Worm (Caenorhabditis elegans) whole organism, late embryonic: ENCODE data around the gene pix-1.

Experiments
- C38D4.7 ChIP-seq: fragments of 200-800 bp; sonication (Bioruptor generic); optimal IDR thresholded peaks from 2 replicates; lab custom pipeline; 2018; ENCODE audit warnings: mild to moderate bottlenecking, missing genetic modification characterization, moderate library complexity, missing compliant biosample characterization
- F13H6.1 ChIP-seq: sonication (generic microtip); optimal IDR thresholded peaks from 2 replicates; lab custom pipeline; 2016; ENCODE audit warnings: missing genetic modification characterization, missing compliant biosample characterization
- K02D7.2 ChIP-seq: sonication (generic microtip); optimal IDR thresholded peaks from 2 replicates; lab custom pipeline; 2017; ENCODE audit warnings: mild to moderate bottlenecking, missing genetic modification characterization, missing compliant biosample characterization
- K09A11.1 ChIP-seq: sonication (generic microtip); optimal IDR thresholded peaks from 2 replicates; lab custom pipeline; 2017; ENCODE audit warnings: antibody characterized with exemption, mild to moderate bottlenecking, missing genetic modification characterization, missing compliant biosample characterization; ENCODE audit not compliant: insufficient read depth
- T23F11.4 ChIP-seq: fragments of 200-800 bp; sonication (Bioruptor generic); optimal IDR thresholded peaks from 2 replicates; lab custom pipeline; 2018; ENCODE audit warnings: mild to moderate bottlenecking, missing genetic modification characterization, missing compliant biosample characterization
- Y22D7AL.16 ChIP-seq: sonication (generic microtip); optimal IDR thresholded peaks from 2 replicates; lab custom pipeline; 2016; ENCODE audit warnings: missing genetic modification characterization, missing compliant biosample characterization
- ahr-1 ChIP-seq: sonication (generic microtip); optimal IDR thresholded peaks from 2 replicates; lab custom pipeline; 2016; ENCODE audit warnings: missing genetic modification characterization, missing compliant biosample characterization
- ceh-14 ChIP-seq: sonication (generic microtip); optimal IDR thresholded peaks from 2 replicates; lab custom pipeline; 2016; ENCODE audit warnings: missing genotype, missing genetic modification characterization, missing compliant biosample characterization
- ceh-18 ChIP-seq: sonication (generic microtip); optimal IDR thresholded peaks from 2 replicates; lab custom pipeline; 2016; ENCODE audit warnings: missing genetic modification characterization, missing compliant biosample characterization
- ceh-19 ChIP-seq: fragments of 200-800 bp; sonication (Bioruptor generic); optimal IDR thresholded peaks from 2 replicates; lab custom pipeline; 2018; ENCODE audit warnings: mild to moderate bottlenecking, missing genetic modification characterization, missing compliant biosample characterization
- ceh-2 ChIP-seq: sonication (generic microtip); optimal IDR thresholded peaks from 2 replicates; lab custom pipeline; 2016; ENCODE audit warnings: missing genotype, missing genetic modification characterization, missing compliant biosample characterization
- ceh-22 ChIP-seq: sonication (generic microtip); optimal IDR thresholded peaks from 2 replicates; lab custom pipeline; 2017; ENCODE audit warnings: missing biosample characterization, missing genetic modification characterization
- ceh-30 ChIP-seq: fragments of 150-350 bp; optimal IDR thresholded peaks from 2 replicates; lab custom pipeline; 2014; ENCODE audit warnings: missing biosample characterization, missing genetic modification characterization
- ceh-45 ChIP-seq: fragments of 200-800 bp; sonication (Bioruptor generic); IDR thresholded peaks from 2 replicates; pipeline ENCODE4 v1.3.6; 2022; ENCODE audit warnings: missing genetic modification reagents, missing genetic modification characterization, missing compliant biosample characterization
- ceh-48 ChIP-seq: sonication (generic microtip); optimal IDR thresholded peaks from 2 replicates; lab custom pipeline; 2016; ENCODE audit warnings: missing genetic modification characterization, inconsistent platforms, missing compliant biosample characterization
- ceh-6 ChIP-seq: fragments of 200-800 bp; sonication (Bioruptor generic); optimal IDR thresholded peaks from 2 replicates; lab custom pipeline; 2018; ENCODE audit warnings: mild to moderate bottlenecking, missing genetic modification characterization, missing compliant biosample characterization
- che-1 ChIP-seq: sonication (generic microtip); optimal IDR thresholded peaks from 2 replicates; lab custom pipeline; 2016; ENCODE audit warnings: mild to moderate bottlenecking, missing genetic modification characterization, missing compliant biosample characterization
- dmd-4 ChIP-seq: sonication (generic microtip); optimal IDR thresholded peaks from 2 replicates; lab custom pipeline; 2016; ENCODE audit warnings: borderline replicate concordance, missing genetic modification characterization, missing compliant biosample characterization
- dve-1 ChIP-seq: sonication (generic microtip); optimal IDR thresholded peaks from 2 replicates; lab custom pipeline; 2017; ENCODE audit warnings: antibody characterized with exemption, mild to moderate bottlenecking, missing genetic modification characterization, missing compliant biosample characterization
- elt-2 ChIP-seq: sonication (generic microtip); optimal IDR thresholded peaks from 2 replicates; lab custom pipeline; 2016; ENCODE audit warnings: missing genetic modification reagents, missing genetic modification characterization, missing compliant biosample characterization
- eyg-1 ChIP-seq: sonication (generic microtip); optimal IDR thresholded peaks from 2 replicates; lab custom pipeline; 2016; ENCODE audit warnings: missing genotype, missing genetic modification characterization, missing compliant biosample characterization
- fax-1 ChIP-seq: sonication (generic microtip); optimal IDR thresholded peaks from 2 replicates; lab custom pipeline; 2016; ENCODE audit warnings: missing genotype, missing genetic modification characterization, missing compliant biosample characterization
- gmeb-2 ChIP-seq: sonication (generic microtip); optimal IDR thresholded peaks from 2 replicates; lab custom pipeline; 2016; ENCODE audit warnings: missing genetic modification characterization, inconsistent platforms, missing compliant biosample characterization
- hlh-6 ChIP-seq: sonication (generic microtip); optimal IDR thresholded peaks from 2 replicates; lab custom pipeline; 2016; ENCODE audit warnings: missing genotype, missing genetic modification characterization, missing compliant biosample characterization
- lim-6 ChIP-seq: sonication (generic microtip); optimal IDR thresholded peaks from 2 replicates; lab custom pipeline; 2016; ENCODE audit warnings: missing genetic modification characterization, missing compliant biosample characterization
- madf-2 ChIP-seq: sonication (generic microtip); optimal IDR thresholded peaks from 2 replicates; lab custom pipeline; 2017; ENCODE audit warnings: missing genetic modification characterization, missing compliant biosample characterization
- nhr-11 ChIP-seq: fragments of 150-350 bp; optimal IDR thresholded peaks from 2 replicates; lab custom pipeline; 2014; ENCODE audit warnings: missing biosample characterization, missing genetic modification characterization
- nhr-232 ChIP-seq: sonication (generic microtip); optimal IDR thresholded peaks from 2 replicates; lab custom pipeline; 2016; ENCODE audit warnings: missing genetic modification characterization, missing compliant biosample characterization
- npax-4 ChIP-seq: sonication (generic microtip); optimal IDR thresholded peaks from 2 replicates; lab custom pipeline; 2016; ENCODE audit warnings: missing genetic modification characterization, missing compliant biosample characterization
- odd-2 ChIP-seq: sonication (generic microtip); optimal IDR thresholded peaks from 2 replicates; lab custom pipeline; 2017; ENCODE audit warnings: antibody characterized with exemption, mild to moderate bottlenecking, missing genetic modification characterization, missing compliant biosample characterization
- pag-3 ChIP-seq: sonication (generic microtip); optimal IDR thresholded peaks from 2 replicates; lab custom pipeline; 2016; ENCODE audit warnings: missing compliant biosample characterization, missing genetic modification characterization, borderline replicate concordance
- pat-9 ChIP-seq: fragments of 200-800 bp; sonication (Bioruptor generic); optimal IDR thresholded peaks from 2 replicates; lab custom pipeline; 2018; ENCODE audit warnings: mild to moderate bottlenecking, missing genetic modification characterization, moderate library complexity, missing compliant biosample characterization
- pax-1 ChIP-seq: fragments of 150-350 bp; optimal IDR thresholded peaks from 2 replicates; lab custom pipeline; 2014; ENCODE audit warnings: missing biosample characterization, missing genetic modification characterization
- pros-1 ChIP-seq: fragments of 150-350 bp; optimal IDR thresholded peaks from 2 replicates; lab custom pipeline; 2014; ENCODE audit warnings: missing biosample characterization, missing genetic modification reagents, missing genetic modification characterization
- ref-2 ChIP-seq: sonication (generic microtip); optimal IDR thresholded peaks from 2 replicates; lab custom pipeline; 2016; ENCODE audit warnings: missing genetic modification characterization, missing compliant biosample characterization
- rnt-1 ChIP-seq: sonication (generic microtip); optimal IDR thresholded peaks from 2 replicates; lab custom pipeline; 2016; ENCODE audit warnings: missing genetic modification characterization, missing compliant biosample characterization
- sdc-2 ChIP-seq: sonication (generic microtip); optimal IDR thresholded peaks from 2 replicates; lab custom pipeline; 2016; ENCODE audit warnings: missing genotype, missing genetic modification characterization, missing compliant biosample characterization
- sox-4 ChIP-seq: sonication (generic microtip); optimal IDR thresholded peaks from 2 replicates; lab custom pipeline; 2017; ENCODE audit warnings: mild to moderate bottlenecking, missing genetic modification characterization, inconsistent platforms, missing compliant biosample characterization
- syd-9 ChIP-seq: sonication (generic microtip); optimal IDR thresholded peaks from 2 replicates; lab custom pipeline; 2016; ENCODE audit warnings: mild to moderate bottlenecking, missing genetic modification characterization, moderate library complexity, missing compliant biosample characterization
- tbx-2 ChIP-seq: sonication (generic microtip); optimal IDR thresholded peaks from 2 replicates; lab custom pipeline; 2016; ENCODE audit warnings: missing genetic modification characterization, missing compliant biosample characterization
- unc-42 ChIP-seq: sonication (generic microtip); optimal IDR thresholded peaks from 2 replicates; lab custom pipeline; 2016; ENCODE audit warnings: missing genotype, missing genetic modification characterization, missing compliant biosample characterization
- unc-55 ChIP-seq: sonication (generic microtip); optimal IDR thresholded peaks from 2 replicates; lab custom pipeline; 2017; ENCODE audit warnings: missing biosample characterization, missing genetic modification reagents, missing genetic modification characterization
- zip-5 ChIP-seq: sonication (generic microtip); optimal IDR thresholded peaks from 2 replicates; lab custom pipeline; 2016; ENCODE audit warnings: missing genetic modification characterization, missing compliant biosample characterization
- ztf-16 ChIP-seq: sonication (generic microtip); optimal IDR thresholded peaks from 2 replicates; lab custom pipeline; 2017; ENCODE audit warnings: missing genetic modification characterization, missing compliant biosample characterization

The pix-1 gene

ce11 chrX:13714710-13715109 is 12.4 kb upstream of the pix-1 start:
- TF ChIP-seq unc-55 (GFP tag; lab: Kevin White, UChicago), result no peak
- TF ChIP-seq ceh-45 (GFP tag; lab: Robert Waterston, UW), result no peak

ce11 chrX:13716313-13716712 is 10.8 kb upstream of the pix-1 start:
- no peak for TF ChIP-seq lim-6 (tag; lab: Kevin White, UChicago)
- peak; percentile 11 for TF ChIP-seq rnt-1 (tag; lab: Kevin White, UChicago)
- no peak for TF ChIP-seq dmd-4 (tag; lab: Kevin White, UChicago)
- TF ChIP-seq fax-1 (tag; lab: Kevin White, UChicago), result no peak
- peak; percentile 71 for TF ChIP-seq sdc-2
- TF ChIP-seq elt-2 (tag; lab: Kevin White, UChicago), result peak; percentile 41
- TF ChIP-seq ceh-22, result no peak
- TF ChIP-seq sox-4 (tag; lab: Kevin White, UChicago), result peak; percentile 26
- TF ChIP-seq ceh-19, result no peak
- TF ChIP-seq ceh-14, result no peak
- TF ChIP-seq dve-1 (tag; lab: Kevin White, UChicago), result peak; percentile 59
- TF ChIP-seq ceh-45 (GFP tag; lab: Robert Waterston, UW), result 0 out of 2 replicates have a peak, but pooled peaks have one; percentile 16

- no peak for TF ChIP-seq ceh-48 (tag; lab: Kevin White, UChicago)
- TF ChIP-seq, all 69 proteins: peak for 0
Measured at ce11 chrX:13717053-13717671, 9.9 kb upstream of the pix-1 start, which contains the start of gene shc-3. Gene shc-3 (plus strand): TSS chrX:13717536.

ce11 chrX:13722821-13723220 is 4.3 kb upstream of the pix-1 start, which contains the start of gene poml-1:
Gene poml-1 (minus strand): TSS chrX:13722921.
- no peak for TF ChIP-seq syd-9 (tag; lab: Kevin White, UChicago)
- no peak for TF ChIP-seq unc-42 (tag; lab: Kevin White, UChicago)
- TF ChIP-seq nhr-232 (tag; lab: Kevin White, UChicago), result no peak
- TF ChIP-seq npax-4 (tag; lab: Kevin White, UChicago), result no peak
- TF ChIP-seq ceh-6 (GFP tag; lab: Kevin White, UChicago), result no peak
- TF ChIP-seq ceh-2 (tag; lab: Kevin White, UChicago), result no peak
- no peak for TF ChIP-seq pros-1 (tag; lab: Kevin White, UChicago)
- no peak for TF ChIP-seq sox-4 (tag; lab: Kevin White, UChicago)
- no peak for TF ChIP-seq gmeb-2
- no peak for TF ChIP-seq pag-3
- TF ChIP-seq ref-2 (tag; lab: Kevin White, UChicago), result no peak
- no peak for TF ChIP-seq Y22D7AL.16 (tag; lab: Kevin White, UChicago)
- no peak for TF ChIP-seq F13H6.1 (tag; lab: Kevin White, UChicago)
- TF ChIP-seq K09A11.1, result no peak
- TF ChIP-seq pat-9 (tag; lab: Kevin White, UChicago), result no peak
- no peak for TF ChIP-seq C38D4.7 (GFP tag; lab: Kevin White, UChicago)
- no peak for TF ChIP-seq che-1 (tag; lab: Kevin White, UChicago)
- no peak for TF ChIP-seq ztf-16 (tag; lab: Kevin White, UChicago)
- TF ChIP-seq pax-1 (tag; lab: Kevin White, UChicago), result no peak
- no peak for TF ChIP-seq ceh-18 (tag; lab: Kevin White, UChicago)

- no peak for TF ChIP-seq zip-5 (tag; lab: Kevin White, UChicago)
- no peak for TF ChIP-seq dmd-4 (tag; lab: Kevin White, UChicago)
- no peak for TF ChIP-seq nhr-11 (tag; lab: Kevin White, UChicago)
- TF ChIP-seq T23F11.4 (GFP tag; lab: Kevin White, UChicago), result no peak
- TF ChIP-seq hlh-6 (tag; lab: Kevin White, UChicago), result no peak
- no peak for TF ChIP-seq odd-2
- TF ChIP-seq madf-2 (tag; lab: Kevin White, UChicago), result no peak
- TF ChIP-seq K02D7.2 (tag; lab: Kevin White, UChicago), result no peak
- no peak for TF ChIP-seq tbx-2 (tag; lab: Kevin White, UChicago)
- no peak for TF ChIP-seq ceh-30 (tag; lab: Kevin White, UChicago)
- no peak for TF ChIP-seq pat-9 (tag; lab: Kevin White, UChicago)
- TF ChIP-seq ahr-1 (tag; lab: Kevin White, UChicago), result no peak
- no peak for TF ChIP-seq C38D4.7 (GFP tag; lab: Kevin White, UChicago)
- TF ChIP-seq eyg-1 (tag; lab: Kevin White, UChicago), result no peak
Measured at ce11 chrX:13724364-13724763, 2.7 kb upstream of the pix-1 start, which contains the start of gene K11E4.6. Gene K11E4.6 (plus strand): TSS chrX:13724664.
